Worm (Caenorhabditis elegans) whole organism, L4/young adult: Measurements from ENCODE around the gene Y47D3B.12.

Source experiments
- dao-5 ChIP-seq: sonication (generic microtip); optimal IDR thresholded peaks from 2 replicates; lab custom pipeline; 2016; ENCODE audit warnings: missing genotype, missing genetic modification characterization, moderate library complexity, missing compliant biosample characterization
- him-1 ChIP-seq: sonication (generic microtip); optimal IDR thresholded peaks from 2 replicates; lab custom pipeline; 2016; ENCODE audit warnings: missing genotype, missing genetic modification reagents, missing genetic modification characterization, missing compliant biosample characterization

DNA sequence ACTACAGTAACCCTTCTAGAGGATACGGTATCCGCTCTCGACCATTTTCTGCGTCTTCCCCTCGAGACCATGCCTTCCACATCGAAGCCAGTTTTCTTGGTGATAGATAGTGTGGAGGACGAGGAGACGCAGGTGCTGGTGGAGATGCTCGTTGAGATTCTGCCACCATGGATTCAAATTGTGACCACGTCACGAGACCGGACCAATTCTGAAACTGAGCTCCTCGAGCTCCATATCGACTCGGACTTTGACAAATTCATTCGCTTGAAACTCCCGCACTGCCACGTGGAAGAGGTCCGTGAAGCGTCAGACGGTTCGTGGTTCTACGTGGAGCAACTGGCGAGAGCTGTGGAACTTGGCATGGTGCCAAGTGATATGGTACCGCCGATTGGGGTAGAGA, 41.4 kb upstream of the Y47D3B.12 start:
- TF ChIP-seq him-1 (tag; lab: Kevin White, UChicago) (no peak), dao-5 (no peak)
